Worm (Caenorhabditis elegans) whole organism, L4/young adult: ENCODE data around the gene lron-1.

Experiments
- W03F9.2 ChIP-seq: fragments of 150-350 bp; optimal IDR thresholded peaks from 2 replicates; lab custom pipeline; 2014; ENCODE audit warnings: missing biosample characterization, missing genetic modification characterization
- dao-5 ChIP-seq: sonication (generic microtip); optimal IDR thresholded peaks from 2 replicates; lab custom pipeline; 2016; ENCODE audit warnings: missing genotype, missing genetic modification characterization, moderate library complexity, missing compliant biosample characterization
- him-1 ChIP-seq: sonication (generic microtip); optimal IDR thresholded peaks from 2 replicates; lab custom pipeline; 2016; ENCODE audit warnings: missing genotype, missing genetic modification reagents, missing genetic modification characterization, missing compliant biosample characterization

Gene lron-1

DNA sequence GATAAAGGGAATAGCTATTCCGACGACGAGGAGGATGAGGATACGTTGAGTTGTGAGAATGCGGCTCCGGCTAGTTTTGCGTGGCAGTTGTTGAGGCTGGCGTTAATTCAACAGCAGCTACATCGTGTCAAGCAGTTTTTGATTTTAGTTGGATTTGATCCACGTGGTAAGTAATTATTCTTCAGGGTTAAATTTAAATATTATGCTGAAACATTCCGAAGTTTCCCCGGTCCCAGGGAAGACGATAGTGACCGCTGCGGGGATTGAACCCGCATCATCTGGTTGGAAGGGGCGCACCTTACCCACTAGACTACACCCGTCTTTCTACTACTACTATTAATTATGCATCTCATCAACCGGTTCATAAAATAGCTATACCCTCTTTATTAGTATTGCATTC, 48.7 kb downstream of the lron-1 start:
- TF ChIP-seq him-1 (no peak), W03F9.2 (tag; lab: Kevin White, UChicago) (no peak), dao-5 (tag; lab: Kevin White, UChicago) (no peak)
